Worm (Caenorhabditis elegans) whole organism, late embryonic: ENCODE measurements around the gene C47E12.13.

Experiments
- C08G9.2 ChIP-seq: sonication (generic microtip); optimal IDR thresholded peaks from 2 replicates; lab custom pipeline; 2016; ENCODE audit warnings: mild to moderate bottlenecking, missing genetic modification characterization, moderate library complexity, missing compliant biosample characterization
- ama-1 ChIP-seq: fragments of 150-350 bp; optimal IDR thresholded peaks from 2 replicates; lab custom pipeline; 2014
- dve-1 ChIP-seq: sonication (generic microtip); optimal IDR thresholded peaks from 2 replicates; lab custom pipeline; 2017; ENCODE audit warnings: antibody characterized with exemption, mild to moderate bottlenecking, missing genetic modification characterization, missing compliant biosample characterization
- fkh-10 ChIP-seq: fragments of 150-350 bp; optimal IDR thresholded peaks from 2 replicates; lab custom pipeline; 2014; ENCODE audit warnings: missing biosample characterization, missing genetic modification reagents, missing genetic modification characterization

DNA sequence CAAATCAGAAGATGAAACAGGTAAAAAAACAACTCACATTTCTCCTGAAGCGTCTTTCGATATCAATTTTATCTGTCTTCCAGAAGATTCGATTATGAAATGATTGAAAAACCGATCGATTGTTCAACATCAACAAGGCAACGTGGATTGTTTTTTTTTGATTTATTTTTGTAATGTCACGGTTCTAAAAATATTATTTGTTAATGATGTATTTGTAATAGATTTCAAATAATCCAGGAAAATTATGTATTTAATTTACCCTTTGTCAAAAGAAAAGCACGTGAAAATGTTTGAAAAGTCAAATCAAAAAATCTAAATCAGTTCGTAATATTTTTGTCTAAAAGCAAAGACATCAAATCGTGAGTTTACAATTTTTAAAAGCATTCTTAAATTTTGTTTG is 37.6 kb downstream of the C47E12.13 start, which contains the start of the genes kin-5 and C47E12.11:
- TF ChIP-seq C08G9.2 (tag; lab: Kevin White, UChicago): no peak
- TF ChIP-seq fkh-10 (GFP tag; lab: Kevin White, UChicago): no peak
- TF ChIP-seq ama-1 (lab: Kevin White, UChicago): no peak
- TF ChIP-seq dve-1 (tag; lab: Kevin White, UChicago): no peak
